Fruit fly (Drosophila melanogaster) whole organism, wandering third instar larva: ENCODE measurements around the gene CG42393.

ENCODE experiments used
- Abd-B ChIP-seq: fragments of >200 bp; optimal IDR thresholded peaks from 2 replicates; lab custom pipeline; 2017; ENCODE audit warnings: missing biosample characterization, missing genetic modification characterization
- CG32264 ChIP-seq: fragments of 200-800 bp; sonication (Bioruptor generic); optimal IDR thresholded peaks from 2 replicates; lab custom pipeline; 2016; ENCODE audit warnings: missing biosample characterization, missing genetic modification characterization
- CG9705 ChIP-seq: fragments of 200-800 bp; sonication (Bioruptor generic); optimal IDR thresholded peaks from 2 replicates; lab custom pipeline; 2018; ENCODE audit warnings: missing biosample characterization, mild to moderate bottlenecking, missing genetic modification characterization
- CrebA ChIP-seq: fragments of 200-800 bp; sonication (Bioruptor generic); optimal IDR thresholded peaks from 2 replicates; lab custom pipeline; 2016; ENCODE audit warnings: missing biosample characterization, mild to moderate bottlenecking, missing genetic modification characterization, borderline replicate concordance
- Dfd ChIP-seq: fragments of >200 bp; optimal IDR thresholded peaks from 2 replicates; lab custom pipeline; 2017; ENCODE audit warnings: missing biosample characterization, missing genetic modification characterization
- Dif ChIP-seq: fragments of 200-275, 200-300 bp; sonication (Bioruptor generic); optimal IDR thresholded peaks from 2 replicates; lab custom pipeline; 2018; ENCODE audit warnings: missing biosample characterization, missing genetic modification characterization; ENCODE audit not compliant: partially characterized antibody
- GATAd ChIP-seq: sonication (Bioruptor generic); optimal IDR thresholded peaks from 2 replicates; lab custom pipeline; 2016; ENCODE audit warnings: missing biosample characterization, missing genetic modification characterization
- HLH106 ChIP-seq: fragments of 200-800 bp; optimal IDR thresholded peaks from 3 replicates; lab custom pipeline; 2019; ENCODE audit warnings: missing biosample characterization, mild to moderate bottlenecking, missing genetic modification characterization, moderate library complexity
- Hnf4 ChIP-seq: fragments of 200-800 bp; sonication (Bioruptor generic); optimal IDR thresholded peaks from 2 replicates; lab custom pipeline; 2016; ENCODE audit warnings: missing biosample characterization, mild to moderate bottlenecking, missing genetic modification characterization
- Hr78 ChIP-seq: fragments of >200 bp; optimal IDR thresholded peaks from 2 replicates; lab custom pipeline; 2017; ENCODE audit warnings: missing biosample characterization, missing genetic modification characterization
- Hr83 ChIP-seq: fragments of 200-300 bp; sonication (Bioruptor generic); optimal IDR thresholded peaks from 2 replicates; lab custom pipeline; 2016; ENCODE audit warnings: missing biosample characterization, mild to moderate bottlenecking, missing genetic modification characterization, moderate library complexity; ENCODE audit not compliant: poor library complexity, severe bottlenecking
- Jra ChIP-seq: sonication (Bioruptor generic); optimal IDR thresholded peaks from 2 replicates; lab custom pipeline; 2016; ENCODE audit warnings: missing biosample characterization, missing genetic modification characterization
- Mio ChIP-seq: sonication (Bioruptor generic); optimal IDR thresholded peaks from 2 replicates; lab custom pipeline; 2016; ENCODE audit warnings: missing biosample characterization, missing genetic modification characterization
- Myc ChIP-seq: fragments of >200 bp; optimal IDR thresholded peaks from 2 replicates; lab custom pipeline; 2017
- N ChIP-seq: fragments of >200 bp; optimal IDR thresholded peaks from 2 replicates; lab custom pipeline; 2018; ENCODE audit warnings: missing biosample characterization, missing external identifiers, missing genetic modification characterization
- OdsH ChIP-seq: fragments of 200-800 bp; sonication (Bioruptor generic); optimal IDR thresholded peaks from 2 replicates; lab custom pipeline; 2016; ENCODE audit warnings: missing biosample characterization, mild to moderate bottlenecking, missing genetic modification characterization
- Rel ChIP-seq, 2 experiments: fragments of 200-800 bp; sonication (Bioruptor generic) in 1 of 2; optimal IDR thresholded peaks; 2 replicates in 1 of 2; 3 replicates in 1 of 2; lab custom pipeline; 2016 to 2019; ENCODE audit warnings: mild to moderate bottlenecking in 2 of 2, missing biosample characterization in 2 of 2, missing genetic modification characterization in 2 of 2, moderate library complexity in 1 of 2
- Sp1 ChIP-seq: fragments of 200-800 bp; sonication (Bioruptor generic); optimal IDR thresholded peaks from 3 replicates; lab custom pipeline; 2019; ENCODE audit warnings: missing biosample characterization, mild to moderate bottlenecking, missing genetic modification characterization, moderate library complexity
- Vsx2 ChIP-seq: fragments of 200-300, 225-300 bp; sonication (Bioruptor generic); optimal IDR thresholded peaks from 2 replicates; lab custom pipeline; 2018; ENCODE audit warnings: missing biosample characterization, missing genetic modification characterization; ENCODE audit not compliant: partially characterized antibody
- br ChIP-seq: fragments of 200-800 bp; sonication (Bioruptor generic); optimal IDR thresholded peaks from 2 replicates; lab custom pipeline; 2016; ENCODE audit warnings: missing biosample characterization, missing genetic modification characterization
- brk ChIP-seq: fragments of 200-800 bp; sonication (Bioruptor generic); optimal IDR thresholded peaks from 2 replicates; lab custom pipeline; 2016; ENCODE audit warnings: missing biosample characterization, mild to moderate bottlenecking, missing genetic modification characterization
- dl ChIP-seq, 2 experiments: fragments of 175-275, 200-275 bp in 1 of 2; fragments of 200-275 bp in 1 of 2; sonication (Bioruptor generic); optimal IDR thresholded peaks; lab custom pipeline; 2018; ENCODE audit warnings: mild to moderate bottlenecking in 2 of 2, missing biosample characterization in 2 of 2, missing genetic modification characterization in 2 of 2, moderate library complexity in 2 of 2; ENCODE audit not compliant: partially characterized antibody in 2 of 2, insufficient read depth in 1 of 2
- dmrt93B ChIP-seq: fragments of 200-800 bp; sonication (Bioruptor generic); optimal IDR thresholded peaks from 2 replicates; lab custom pipeline; 2018; ENCODE audit warnings: missing biosample characterization, mild to moderate bottlenecking, missing genetic modification characterization
- dsf ChIP-seq: sonication (Bioruptor generic); optimal IDR thresholded peaks from 2 replicates; lab custom pipeline; 2016; ENCODE audit warnings: missing biosample characterization, missing genetic modification characterization, borderline replicate concordance
- ey ChIP-seq: fragments of 200-800 bp; sonication (Bioruptor generic); optimal IDR thresholded peaks from 2 replicates; lab custom pipeline; 2016; ENCODE audit warnings: missing biosample characterization, missing genetic modification characterization
- foxo ChIP-seq, 2 experiments: fragments of 200-800 bp; sonication (Bioruptor generic); optimal IDR thresholded peaks; 2 replicates in 1 of 2; 3 replicates in 1 of 2; lab custom pipeline; 2016 to 2017; ENCODE audit warnings: missing biosample characterization in 2 of 2, missing genetic modification characterization in 2 of 2
- fru ChIP-seq: fragments of 200-800 bp; sonication (Bioruptor generic); optimal IDR thresholded peaks from 3 replicates; lab custom pipeline; 2016; ENCODE audit warnings: missing biosample characterization, mild to moderate bottlenecking, missing genetic modification characterization
- h ChIP-seq: fragments of 200-800 bp; sonication (Bioruptor generic); optimal IDR thresholded peaks from 3 replicates; lab custom pipeline; 2016; ENCODE audit warnings: missing biosample characterization, mild to moderate bottlenecking, missing genetic modification characterization
- jim ChIP-seq: fragments of 175-275, 200-325 bp; sonication (Bioruptor generic); optimal IDR thresholded peaks from 2 replicates; lab custom pipeline; 2016; ENCODE audit warnings: missing biosample characterization, mild to moderate bottlenecking, missing genetic modification characterization
- lola ChIP-seq: fragments of >200 bp; optimal IDR thresholded peaks from 2 replicates; lab custom pipeline; 2017; ENCODE audit warnings: missing biosample characterization, missing genetic modification characterization
- pan ChIP-seq: fragments of >200 bp; optimal IDR thresholded peaks from 2 replicates; lab custom pipeline; 2017
- psq ChIP-seq: fragments of 200-800 bp; sonication (Bioruptor generic); optimal IDR thresholded peaks from 3 replicates; lab custom pipeline; 2017; ENCODE audit warnings: missing biosample characterization, mild to moderate bottlenecking, missing genetic modification characterization, moderate library complexity
- rgr ChIP-seq: fragments of 200-800 bp; sonication (Bioruptor generic); optimal IDR thresholded peaks from 3 replicates; lab custom pipeline; 2016; ENCODE audit warnings: missing biosample characterization, mild to moderate bottlenecking, missing genetic modification characterization
- sage ChIP-seq: fragments of 200-800 bp; sonication (Bioruptor generic); optimal IDR thresholded peaks from 2 replicates; lab custom pipeline; 2016; ENCODE audit warnings: missing biosample characterization, mild to moderate bottlenecking, missing genetic modification characterization
- sv ChIP-seq: fragments of 200-800 bp; sonication (Bioruptor generic); optimal IDR thresholded peaks from 3 replicates; lab custom pipeline; 2016; ENCODE audit warnings: missing biosample characterization, missing genetic modification characterization
- tai ChIP-seq: sonication (Bioruptor generic); optimal IDR thresholded peaks from 2 replicates; lab custom pipeline; 2016; ENCODE audit warnings: missing biosample characterization, missing genetic modification characterization
- usp ChIP-seq: fragments of >200 bp; optimal IDR thresholded peaks from 2 replicates; lab custom pipeline; 2017; ENCODE audit warnings: missing biosample characterization, missing genetic modification characterization
- woc ChIP-seq: sonication (Bioruptor generic); optimal IDR thresholded peaks from 2 replicates; lab custom pipeline; 2016; ENCODE audit warnings: missing biosample characterization, mild to moderate bottlenecking, missing genetic modification characterization

Gene CG42393

dm6 chr3L:18012775-18013174, 29.8 kb upstream of the CG42393 start:
- no peak for TF ChIP-seq Hr78 (GFP tag; lab: Kevin White, UChicago)
- TF ChIP-seq Dfd (GFP tag; lab: Kevin White, UChicago): peak; percentile 31
- peak; percentile 5 for TF ChIP-seq dmrt93B (GFP tag; lab: Kevin White, UChicago)

- TF ChIP-seq OdsH (GFP tag; lab: Kevin White, UChicago): no peak
- peak; percentile 54 for TF ChIP-seq psq (GFP tag; lab: Kevin White, UChicago)
- peak; percentile 38 for TF ChIP-seq br
- peak; percentile 87 for TF ChIP-seq Rel (GFP tag; optimal IDR thresholded peaks at IDR 0.05; lab: Kevin White, UChicago)
- peak; percentile 41 for TF ChIP-seq Rel (tag; optimal IDR thresholded peaks at IDR 0.05; lab: Kevin White, UChicago)
- TF ChIP-seq HLH106: peak; percentile 11
- no peak for TF ChIP-seq dsf
- peak; percentile 60 for TF ChIP-seq tai (GFP tag; lab: Kevin White, UChicago)
- TF ChIP-seq sv (GFP tag; lab: Kevin White, UChicago): no peak
- peak; percentile 60 for TF ChIP-seq fru (GFP tag; lab: Kevin White, UChicago)
- peak; percentile 17 for TF ChIP-seq h
- TF ChIP-seq pan (lab: Kevin White, UChicago): no peak
- TF ChIP-seq Hr78 (GFP tag; lab: Kevin White, UChicago): no peak
- TF ChIP-seq Sp1: peak; percentile 14
- no peak for TF ChIP-seq Abd-B
- no peak for TF ChIP-seq rgr (GFP tag; lab: Kevin White, UChicago)
- TF ChIP-seq Dfd (GFP tag; lab: Kevin White, UChicago): no peak
- peak in 1 of 2 experiments; percentile 74 for TF ChIP-seq foxo (GFP tag; optimal IDR thresholded peaks at IDR 0.05; lab: Kevin White, UChicago)
- TF ChIP-seq sage (GFP tag; lab: Kevin White, UChicago): peak; percentile 63
- TF ChIP-seq Dif (GFP tag; lab: Kevin White, UChicago): peak; percentile 67
- TF ChIP-seq Vsx2: peak; percentile 87
- TF ChIP-seq N: no peak
- TF ChIP-seq brk (GFP tag; lab: Kevin White, UChicago): peak; percentile 28
- TF ChIP-seq CrebA (GFP tag; lab: Kevin White, UChicago): peak; percentile 66
- peak in 1 of 2 experiments; percentile 21 for TF ChIP-seq dl (GFP tag; optimal IDR thresholded peaks at IDR 0.05; lab: Kevin White, UChicago; ENCODE audit: insufficient read depth in 1 of 2, partially characterized antibody in 2 of 2)
- TF ChIP-seq jim: peak; percentile 4
- peak; percentile 54 for TF ChIP-seq Jra (GFP tag; lab: Kevin White, UChicago)
- TF ChIP-seq dmrt93B (GFP tag; lab: Kevin White, UChicago): no peak
- TF ChIP-seq, all 38 proteins: peak for 17
Observed at dm6 chr3L:18013186-18013921, 29.2 kb upstream of the CG42393 start.

DNA sequence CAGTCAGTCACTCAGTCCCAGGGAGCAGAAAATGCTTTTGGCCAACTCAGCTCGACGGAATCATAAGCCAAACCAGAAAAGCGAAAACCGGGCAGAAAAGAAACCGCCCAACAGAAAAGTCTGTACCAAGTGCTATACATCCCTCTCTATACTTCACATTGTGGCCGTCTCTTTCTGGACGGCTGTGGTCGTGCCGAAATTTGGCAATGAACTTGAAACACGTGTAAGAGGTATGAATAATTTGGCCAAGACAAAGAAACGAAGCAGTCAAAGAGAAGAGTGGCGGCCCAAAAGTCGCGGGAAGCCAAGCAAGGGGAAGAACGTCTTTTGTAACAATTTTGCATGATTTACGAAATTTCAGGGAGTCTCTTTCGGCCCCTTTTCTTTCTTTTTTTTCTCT, 28.2 kb upstream of the CG42393 start:
- TF ChIP-seq CrebA (GFP tag; lab: Kevin White, UChicago) (no peak), Vsx2 (no peak), pan (lab: Kevin White, UChicago) (no peak), jim (no peak), woc (no peak), Mio (GFP tag; lab: Kevin White, UChicago) (no peak), sv (GFP tag; lab: Kevin White, UChicago) (no peak), Rel (GFP tag; optimal IDR thresholded peaks at IDR 0.05; lab: Kevin White, UChicago) (no peak), Rel (tag; optimal IDR thresholded peaks at IDR 0.05; lab: Kevin White, UChicago) (peak; percentile 97), dl (GFP tag; optimal IDR thresholded peaks at IDR 0.05; lab: Kevin White, UChicago; ENCODE audit: insufficient read depth in 1 of 2, partially characterized antibody in 2 of 2) (no peak), usp (GFP tag; lab: Kevin White, UChicago) (no peak), lola (GFP tag; lab: Kevin White, UChicago) (no peak), N (no peak), Myc (lab: Kevin White, UChicago) (no peak), h (peak; percentile 29), rgr (GFP tag; lab: Kevin White, UChicago) (no peak), Hr83 (peak; percentile 10), brk (GFP tag; lab: Kevin White, UChicago) (no peak), OdsH (GFP tag; lab: Kevin White, UChicago) (no peak), CG9705 (GFP tag; lab: Kevin White, UChicago) (no peak), Hr78 (GFP tag; lab: Kevin White, UChicago) (no peak), Dif (GFP tag; lab: Kevin White, UChicago) (peak; percentile 14), Dfd (GFP tag; lab: Kevin White, UChicago) (no peak), dmrt93B (GFP tag; lab: Kevin White, UChicago) (no peak), HLH106 (no peak), br (peak; percentile 26), dsf (no peak), Sp1 (peak; percentile 18), GATAd (GFP tag; lab: Kevin White, UChicago) (no peak), foxo (GFP tag; optimal IDR thresholded peaks at IDR 0.05; lab: Kevin White, UChicago) (no peak), CG32264 (GFP tag; lab: Kevin White, UChicago) (no peak), Jra (GFP tag; lab: Kevin White, UChicago) (no peak), ey (GFP tag; lab: Kevin White, UChicago) (no peak), Hnf4 (GFP tag; lab: Kevin White, UChicago) (no peak), psq (GFP tag; lab: Kevin White, UChicago) (peak; percentile 87), fru (GFP tag; lab: Kevin White, UChicago) (no peak), Abd-B (no peak), tai (GFP tag; lab: Kevin White, UChicago) (no peak), sage (GFP tag; lab: Kevin White, UChicago) (no peak)
- TF ChIP-seq, all 38 proteins: peak for 7
